Worm (Caenorhabditis elegans) whole organism, L1 larva: ENCODE measurements around the gene R151.1.

ENCODE experiments used
- ama-1 ChIP-seq: fragments of 150-350 bp; optimal IDR thresholded peaks from 2 replicates; lab custom pipeline; 2014
- efl-1 ChIP-seq, 4 experiments: fragments of 150-350 bp; optimal IDR thresholded peaks in 3 of 4; peaks in 1 of 4; 1 replicate in 1 of 4; 2 replicates in 3 of 4; lab custom pipeline; 2014; ENCODE audit warnings: missing biosample characterization in 2 of 4, missing genetic modification characterization in 2 of 4, missing genetic modification reagents in 2 of 4
- elt-3 ChIP-seq, 6 experiments: fragments of 150-350 bp in 1 of 6; sonication (generic microtip); optimal IDR thresholded peaks; 2 replicates each; lab custom pipeline; 2017 to 2018; ENCODE audit warnings: missing biosample characterization in 6 of 6, missing genetic modification characterization in 6 of 6, inconsistent platforms in 1 of 6
- hlh-4 ChIP-seq: sonication (generic microtip); optimal IDR thresholded peaks from 2 replicates; lab custom pipeline; 2016; ENCODE audit warnings: mild to moderate bottlenecking, missing genetic modification characterization, missing compliant biosample characterization
- hpl-2 ChIP-seq: fragments of 150-350 bp; optimal IDR thresholded peaks from 2 replicates; lab custom pipeline; 2014; ENCODE audit warnings: missing biosample characterization, missing genetic modification reagents, missing genetic modification characterization
- jun-1 ChIP-seq: fragments of 150-350 bp; optimal IDR thresholded peaks from 2 replicates; lab custom pipeline; 2014; ENCODE audit warnings: missing biosample characterization, missing genetic modification reagents, missing genetic modification characterization
- mdl-1 ChIP-seq, 2 experiments: fragments of 150-350 bp; optimal IDR thresholded peaks; 2 replicates each; lab custom pipeline; 2014 to 2017; ENCODE audit warnings: missing biosample characterization in 2 of 2, missing genetic modification characterization in 2 of 2, inconsistent platforms in 1 of 2
- nhr-237 ChIP-seq: fragments of 150-350 bp; optimal IDR thresholded peaks from 2 replicates; lab custom pipeline; 2014; ENCODE audit warnings: missing biosample characterization, missing genetic modification characterization
- pag-3 ChIP-seq: sonication (generic microtip); optimal IDR thresholded peaks from 2 replicates; lab custom pipeline; 2017; ENCODE audit warnings: missing genetic modification characterization, mild to moderate bottlenecking, missing compliant biosample characterization, antibody characterized with exemption, borderline replicate concordance; ENCODE audit not compliant: insufficient read depth
- pqm-1 ChIP-seq: sonication (generic microtip); optimal IDR thresholded peaks from 3 replicates; lab custom pipeline; 2017; ENCODE audit warnings: missing biosample characterization, missing genetic modification characterization
- skn-1 ChIP-seq: fragments of 150-350 bp; optimal IDR thresholded peaks from 2 replicates; lab custom pipeline; 2014; ENCODE audit warnings: missing biosample characterization, missing genetic modification characterization
- sox-4 ChIP-seq: sonication (generic microtip); optimal IDR thresholded peaks from 2 replicates; lab custom pipeline; 2016; ENCODE audit warnings: missing genetic modification characterization, missing compliant biosample characterization
- unc-62 ChIP-seq: fragments of 150-350 bp; optimal IDR thresholded peaks from 2 replicates; lab custom pipeline; 2014; ENCODE audit warnings: missing biosample characterization, missing genetic modification reagents, missing genetic modification characterization
- ztf-11 ChIP-seq, 2 experiments: sonication (generic microtip); optimal IDR thresholded peaks; 2 replicates each; lab custom pipeline; 2016 to 2017; ENCODE audit warnings: missing genetic modification characterization in 2 of 2, missing biosample characterization in 1 of 2, missing compliant biosample characterization in 1 of 2

DNA sequence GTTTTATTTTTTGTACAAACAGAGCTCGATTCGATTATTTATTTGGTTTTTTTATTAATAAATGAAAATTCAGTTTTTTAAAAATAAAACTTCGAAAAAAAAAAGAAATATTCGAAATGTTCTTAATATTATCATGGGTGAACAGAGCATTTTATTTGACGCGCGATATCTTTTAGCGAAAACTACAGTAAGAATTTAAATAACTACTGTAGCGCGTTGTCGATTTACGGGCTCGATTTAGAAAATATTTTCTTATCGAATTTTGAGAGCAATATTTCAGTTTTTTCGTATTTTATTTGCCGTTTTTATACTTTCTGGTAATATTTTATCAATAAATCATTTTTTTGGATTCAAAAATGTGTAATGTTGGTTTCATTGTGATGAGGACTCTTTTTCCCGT is 4.8 kb downstream of the R151.1 start:
- TF ChIP-seq skn-1 (tag; lab: Kevin White, UChicago), result no peak
- TF ChIP-seq ztf-11 (tag; optimal IDR thresholded peaks at IDR 0.05; lab: Kevin White, UChicago), result no peak
- TF ChIP-seq efl-1 (optimal IDR thresholded peaks at IDR 0.05; lab: Kevin White, UChicago), result no peak
- no peak for TF ChIP-seq efl-1 (GFP tag; optimal IDR thresholded peaks at IDR 0.05 in 1 of 2; lab: Kevin White, UChicago)
- TF ChIP-seq unc-62 (GFP tag; lab: Kevin White, UChicago), result no peak
- no peak for TF ChIP-seq hlh-4
- TF ChIP-seq ama-1 (lab: Kevin White, UChicago), result no peak
- no peak for TF ChIP-seq elt-3 (tag; optimal IDR thresholded peaks at IDR 0.05; lab: Kevin White, UChicago)
- TF ChIP-seq sox-4, result no peak
- TF ChIP-seq hpl-2 (GFP tag; lab: Kevin White, UChicago), result no peak
- TF ChIP-seq mdl-1 (tag; optimal IDR thresholded peaks at IDR 0.05; lab: Kevin White, UChicago), result no peak
- TF ChIP-seq pag-3, result no peak
- TF ChIP-seq nhr-237 (tag; lab: Kevin White, UChicago), result no peak
- TF ChIP-seq pqm-1 (tag; lab: Kevin White, UChicago), result no peak
- TF ChIP-seq jun-1 (tag; lab: Kevin White, UChicago), result no peak
